Fruit fly (Drosophila melanogaster) whole organism, embryonic: ENCODE measurements around the gene CG31493.
A peak's percentile ranks its signal among the peaks of the same experiment; 100 is the strongest.

ENCODE experiments used
- Antp ChIP-seq: fragments of 200-800 bp; sonication (Bioruptor generic); optimal IDR thresholded peaks from 3 replicates; lab custom pipeline; 2016; ENCODE audit warnings: missing biosample characterization, missing genetic modification characterization
- BEAF-32 ChIP-seq: fragments of 200-800 bp; sonication (Bioruptor generic); optimal IDR thresholded peaks from 3 replicates; lab custom pipeline; 2017; ENCODE audit warnings: missing biosample characterization, missing genetic modification characterization, mild to moderate bottlenecking, moderate library complexity, missing genetic modification reagents
- CG10209 ChIP-seq: fragments of 200-800 bp; sonication (Bioruptor generic); optimal IDR thresholded peaks from 3 replicates; lab custom pipeline; 2017; ENCODE audit warnings: missing biosample characterization, mild to moderate bottlenecking, missing genetic modification characterization, missing genetic modification reagents
- CG10274 ChIP-seq: fragments of 200-800 bp; sonication (Bioruptor generic); optimal IDR thresholded peaks from 3 replicates; lab custom pipeline; 2017; ENCODE audit warnings: missing biosample characterization, mild to moderate bottlenecking, missing genetic modification characterization
- CG12299 ChIP-seq: fragments of 200-800 bp; sonication (Bioruptor generic); optimal IDR thresholded peaks from 2 replicates; lab custom pipeline; 2018; ENCODE audit warnings: missing biosample characterization, mild to moderate bottlenecking, missing genetic modification characterization
- CG12659 ChIP-seq: fragments of 200-800 bp; sonication (Bioruptor generic); optimal IDR thresholded peaks from 3 replicates; lab custom pipeline; 2017; ENCODE audit warnings: mild to moderate bottlenecking, missing biosample characterization, missing genetic modification reagents, missing genetic modification characterization
- CG12769 ChIP-seq: fragments of 200-800 bp; sonication (Bioruptor generic); optimal IDR thresholded peaks from 2 replicates; lab custom pipeline; 2019; ENCODE audit warnings: missing biosample characterization, mild to moderate bottlenecking, missing genetic modification characterization, moderate library complexity
- CG13424 ChIP-seq: fragments of 200-800 bp; sonication (Bioruptor generic); optimal IDR thresholded peaks from 2 replicates; lab custom pipeline; 2019; ENCODE audit warnings: missing biosample characterization, mild to moderate bottlenecking, missing genetic modification characterization, moderate library complexity
- CG15696 ChIP-seq: fragments of 200-800 bp; sonication (Bioruptor generic); optimal IDR thresholded peaks from 2 replicates; lab custom pipeline; 2019; ENCODE audit warnings: missing biosample characterization, mild to moderate bottlenecking, missing genetic modification characterization, moderate library complexity
- CG17568 ChIP-seq: fragments of 200-800 bp; sonication (Bioruptor generic); optimal IDR thresholded peaks from 2 replicates; lab custom pipeline; 2018; ENCODE audit warnings: missing biosample characterization, mild to moderate bottlenecking, missing genetic modification characterization, moderate library complexity
- CG18619 ChIP-seq: fragments of 200-800 bp; sonication (Bioruptor generic); optimal IDR thresholded peaks from 3 replicates; lab custom pipeline; 2017; ENCODE audit warnings: missing biosample characterization, mild to moderate bottlenecking, missing genetic modification characterization
- CG2712 ChIP-seq: fragments of 200-800 bp; optimal IDR thresholded peaks from 3 replicates; lab custom pipeline; 2019; ENCODE audit warnings: missing biosample characterization, mild to moderate bottlenecking, missing genetic modification characterization, moderate library complexity
- CG30431 ChIP-seq: fragments of 200-800 bp; sonication (Bioruptor generic); optimal IDR thresholded peaks from 2 replicates; lab custom pipeline; 2017; ENCODE audit warnings: missing biosample characterization, missing genetic modification characterization
- CG3065 ChIP-seq: fragments of 200-800 bp; sonication (Bioruptor generic); optimal IDR thresholded peaks from 2 replicates; lab custom pipeline; 2016; ENCODE audit warnings: missing biosample characterization, missing genetic modification characterization
- CG31365 ChIP-seq: fragments of 200-800 bp; sonication (Bioruptor generic); optimal IDR thresholded peaks from 2 replicates; lab custom pipeline; 2018; ENCODE audit warnings: missing biosample characterization, mild to moderate bottlenecking, missing genetic modification characterization
- CG32532 ChIP-seq: fragments of 200-800 bp; sonication (Bioruptor generic); IDR thresholded peaks from 2 replicates; pipeline ENCODE4 v1.3.6; 2022; ENCODE audit warnings: missing biosample characterization, missing genetic modification characterization
- CG33213 ChIP-seq: fragments of 200-800 bp; sonication (Bioruptor generic); optimal IDR thresholded peaks from 3 replicates; lab custom pipeline; 2016; ENCODE audit warnings: missing biosample characterization, missing genetic modification characterization
- CG7372 ChIP-seq: fragments of 200-800 bp; sonication (Bioruptor generic); IDR thresholded peaks from 2 replicates; pipeline ENCODE4 v1.3.6; 2022; ENCODE audit warnings: missing biosample characterization, missing genetic modification characterization
- CG8281 ChIP-seq: fragments of 200-800 bp; sonication (Bioruptor generic); optimal IDR thresholded peaks from 2 replicates; lab custom pipeline; 2018; ENCODE audit warnings: missing biosample characterization, mild to moderate bottlenecking, missing genetic modification characterization, moderate library complexity
- CG9817 ChIP-seq: fragments of 200-800 bp; sonication (Bioruptor generic); optimal IDR thresholded peaks from 2 replicates; lab custom pipeline; 2018; ENCODE audit warnings: missing biosample characterization, mild to moderate bottlenecking, missing genetic modification characterization, moderate library complexity
- CG9876 ChIP-seq: fragments of 200-800 bp; sonication (Bioruptor generic); optimal IDR thresholded peaks from 2 replicates; lab custom pipeline; 2016; ENCODE audit warnings: missing biosample characterization, missing genetic modification characterization
- D19A ChIP-seq: fragments of 200-800 bp; optimal IDR thresholded peaks from 3 replicates; lab custom pipeline; 2019; ENCODE audit warnings: missing biosample characterization, mild to moderate bottlenecking, missing genetic modification characterization, moderate library complexity
- Ets65A ChIP-seq: fragments of 200-800 bp; sonication (Bioruptor generic); peaks from one replicate; lab custom pipeline; 2016; ENCODE audit warnings: missing biosample characterization, missing genetic modification characterization
- Fer1 ChIP-seq: fragments of 200-800 bp; sonication (Bioruptor generic); optimal IDR thresholded peaks from 2 replicates; lab custom pipeline; 2017; ENCODE audit warnings: missing biosample characterization, mild to moderate bottlenecking, missing genetic modification characterization
- GATAe ChIP-seq: fragments of 200-800 bp; sonication (Bioruptor generic); conservative IDR thresholded peaks from 2 replicates; pipeline ENCODE4 v1.3.6; 2022; ENCODE audit warnings: missing biosample characterization, missing genetic modification characterization
- Hmx ChIP-seq: fragments of 200-800 bp; sonication (Bioruptor generic); optimal IDR thresholded peaks from 2 replicates; lab custom pipeline; 2016; ENCODE audit warnings: missing biosample characterization, missing genetic modification characterization
- Max ChIP-seq: fragments of 200-800 bp; sonication (Bioruptor generic); optimal IDR thresholded peaks from 2 replicates; lab custom pipeline; 2016; ENCODE audit warnings: missing biosample characterization, mild to moderate bottlenecking, missing genetic modification characterization
- Med ChIP-seq: fragments of 200-800 bp; sonication (Bioruptor generic); peaks from one replicate; lab custom pipeline; 2016; ENCODE audit warnings: missing biosample characterization, missing genetic modification characterization, mild to moderate bottlenecking, inconsistent platforms, moderate library complexity
- NC2β ChIP-seq: fragments of 200-800 bp; sonication (Bioruptor generic); optimal IDR thresholded peaks from 2 replicates; lab custom pipeline; 2016; ENCODE audit warnings: missing biosample characterization, missing genetic modification characterization
- Nf-YB ChIP-seq: fragments of 200-800 bp; sonication (Bioruptor generic); optimal IDR thresholded peaks from 3 replicates; lab custom pipeline; 2019; ENCODE audit warnings: missing biosample characterization, mild to moderate bottlenecking, missing genetic modification characterization, moderate library complexity
- Nf-YC ChIP-seq: fragments of 200-800 bp; optimal IDR thresholded peaks from 3 replicates; lab custom pipeline; 2019; ENCODE audit warnings: missing biosample characterization, mild to moderate bottlenecking, missing genetic modification characterization, moderate library complexity
- Sin3A ChIP-seq: fragments of >200 bp; optimal IDR thresholded peaks from 2 replicates; lab custom pipeline; 2018
- Six4 ChIP-seq: fragments of 200-800 bp; sonication (Bioruptor generic); optimal IDR thresholded peaks from 2 replicates; lab custom pipeline; 2016; ENCODE audit warnings: missing biosample characterization, missing genetic modification characterization
- TFAM ChIP-seq: fragments of 200-800 bp; sonication (Bioruptor generic); optimal IDR thresholded peaks from 2 replicates; lab custom pipeline; 2017; ENCODE audit warnings: missing biosample characterization, missing genetic modification characterization, inconsistent platforms
- aop ChIP-seq: fragments of 200-800 bp; sonication (Bioruptor generic); IDR thresholded peaks from 2 replicates; pipeline ENCODE4 v1.3.6; 2022; ENCODE audit warnings: missing biosample characterization, missing genetic modification characterization
- ash1 ChIP-seq: fragments of 200-800 bp; sonication (Bioruptor generic); optimal IDR thresholded peaks from 2 replicates; lab custom pipeline; 2018; ENCODE audit warnings: missing biosample characterization, mild to moderate bottlenecking, missing genetic modification characterization
- cad ChIP-seq: fragments of >200 bp; optimal IDR thresholded peaks from 2 replicates; lab custom pipeline; 2017; ENCODE audit warnings: missing biosample characterization, missing genetic modification characterization
- fd64A ChIP-seq: fragments of 200-800 bp; sonication (Bioruptor generic); optimal IDR thresholded peaks from 3 replicates; lab custom pipeline; 2018; ENCODE audit warnings: missing biosample characterization, mild to moderate bottlenecking, missing genetic modification characterization
- h ChIP-seq: fragments of >200 bp; optimal IDR thresholded peaks from 2 replicates; lab custom pipeline; 2017
- mirr ChIP-seq: fragments of 200-800 bp; sonication (Bioruptor generic); optimal IDR thresholded peaks from 3 replicates; lab custom pipeline; 2018; ENCODE audit warnings: missing biosample characterization, mild to moderate bottlenecking, missing genetic modification characterization
- p53 ChIP-seq: fragments of 200-800 bp; sonication (Bioruptor generic); optimal IDR thresholded peaks from 2 replicates; lab custom pipeline; 2016; ENCODE audit warnings: missing biosample characterization, missing genetic modification characterization
- pum ChIP-seq: fragments of 200-800 bp; sonication (Bioruptor generic); optimal IDR thresholded peaks from 2 replicates; lab custom pipeline; 2016; ENCODE audit warnings: missing biosample characterization, missing genetic modification characterization
- sens-2 ChIP-seq: fragments of 200-800 bp; sonication (Bioruptor generic); IDR thresholded peaks from 2 replicates; pipeline ENCODE4 v1.3.6; 2022; ENCODE audit warnings: missing biosample characterization, missing genetic modification characterization
- sqz ChIP-seq: fragments of 200-800 bp; sonication (Bioruptor generic); optimal IDR thresholded peaks from 3 replicates; lab custom pipeline; 2018; ENCODE audit warnings: missing biosample characterization, mild to moderate bottlenecking, missing genetic modification characterization
- tgo ChIP-seq: fragments of 200-800 bp; sonication (Bioruptor generic); IDR thresholded peaks from 3 replicates; pipeline ENCODE4 v1.3.6; 2022; ENCODE audit warnings: missing biosample characterization, missing genetic modification characterization
- tin ChIP-seq: fragments of 200-800 bp; sonication (Bioruptor generic); optimal IDR thresholded peaks from 3 replicates; lab custom pipeline; 2016; ENCODE audit warnings: missing biosample characterization, missing genetic modification characterization
- tna ChIP-seq: fragments of 200-800 bp; sonication (Bioruptor generic); IDR thresholded peaks from 2 replicates; pipeline ENCODE4 v1.3.6; 2022; ENCODE audit warnings: missing biosample characterization, missing genetic modification characterization; ENCODE audit not compliant: partially characterized antibody
- wor ChIP-seq: fragments of 200-800 bp; sonication (Bioruptor generic); IDR thresholded peaks from 2 replicates; pipeline ENCODE4 v1.3.6; 2022; ENCODE audit warnings: missing biosample characterization, missing genetic modification characterization

CG31493 gene

dm6 chr3R:7144245-7144904, 13.0 kb downstream of the CG31493 start, which contains the start of the genes CG14610 and CG2656 (continued):
- peak; percentile 78 for TF ChIP-seq CG12659 (GFP tag; lab: Kevin White, UChicago)
- no peak for TF ChIP-seq CG8281 (tag; lab: Kevin White, UChicago)
- peak; percentile 15 for TF ChIP-seq CG31365 (tag; lab: Kevin White, UChicago)
- TF ChIP-seq Antp = peak; percentile 94
- TF ChIP-seq Med (GFP tag; lab: Kevin White, UChicago) = peak; percentile 98
- TF ChIP-seq p53 (GFP tag; lab: Kevin White, UChicago) = peak; percentile 80
- peak; percentile 99 for TF ChIP-seq Ets65A (GFP tag; lab: Kevin White, UChicago)
- peak; percentile 63; the same call in 2 of the 3 replicates for TF ChIP-seq tgo (GFP tag; lab: Robert Waterston, UW)
- no peak for TF ChIP-seq CG10274 (GFP tag; lab: Kevin White, UChicago)
- TF ChIP-seq wor (GFP tag; lab: Robert Waterston, UW) = no peak
- TF ChIP-seq CG3065 = peak; percentile 53
- TF ChIP-seq CG7372 (GFP tag; lab: Robert Waterston, UW) = no peak
- TF ChIP-seq GATAe = no peak
- peak; percentile 92 for TF ChIP-seq Fer1
- peak; percentile 19; the same call in 1 of the 2 replicates for TF ChIP-seq tna
- no peak for TF ChIP-seq sqz (GFP tag; lab: Kevin White, UChicago)
- peak; percentile 53 for TF ChIP-seq mirr (GFP tag; lab: Kevin White, UChicago)
- TF ChIP-seq CG32532 (GFP tag; lab: Robert Waterston, UW) = peak; percentile 71
- TF ChIP-seq CG9876 (GFP tag; lab: Kevin White, UChicago) = peak; percentile 68
- no peak for TF ChIP-seq Nf-YB
- peak; percentile 91 for TF ChIP-seq tin (GFP tag; lab: Kevin White, UChicago)
- peak; percentile 26 for TF ChIP-seq D19A (tag; lab: Kevin White, UChicago)
- TF ChIP-seq CG13424 (tag; lab: Kevin White, UChicago) = peak; percentile 53
- peak; percentile 40 for TF ChIP-seq CG15696 (tag; lab: Kevin White, UChicago)
- TF ChIP-seq Hmx (GFP tag; lab: Kevin White, UChicago) = no peak
- TF ChIP-seq Nf-YC (tag; lab: Kevin White, UChicago) = peak; percentile 28
- TF ChIP-seq TFAM (GFP tag; lab: Kevin White, UChicago) = no peak
- TF ChIP-seq BEAF-32 (GFP tag; lab: Kevin White, UChicago) = peak; percentile 67
- TF ChIP-seq CG10209 (GFP tag; lab: Kevin White, UChicago) = peak; percentile 60
- peak; percentile 82 for TF ChIP-seq NC2β (GFP tag; lab: Kevin White, UChicago)
- TF ChIP-seq pum (GFP tag; lab: Kevin White, UChicago) = peak; percentile 88
- TF ChIP-seq CG12299 (tag; lab: Kevin White, UChicago) = peak; percentile 38
- TF ChIP-seq aop (GFP tag; lab: Robert Waterston, UW) = no peak
- TF ChIP-seq ash1 (GFP tag; lab: Kevin White, UChicago) = peak; percentile 31
- peak; percentile 68 for TF ChIP-seq CG2712 (tag; lab: Kevin White, UChicago)
- peak; percentile 78 for TF ChIP-seq Six4 (GFP tag; lab: Kevin White, UChicago)
- peak; percentile 82 for TF ChIP-seq CG33213 (GFP tag; lab: Kevin White, UChicago)
- TF ChIP-seq Max = peak; percentile 75
- TF ChIP-seq cad (GFP tag; lab: Kevin White, UChicago) = no peak
- peak; percentile 42 for TF ChIP-seq CG18619 (GFP tag; lab: Kevin White, UChicago)
- no peak for TF ChIP-seq h (lab: Kevin White, UChicago)
- no peak for TF ChIP-seq CG17568
- no peak for TF ChIP-seq fd64A (GFP tag; lab: Kevin White, UChicago)
- TF ChIP-seq CG30431 (GFP tag; lab: Kevin White, UChicago) = peak; percentile 43
- TF ChIP-seq sens-2 (GFP tag; lab: Robert Waterston, UW) = no peak
- no peak for TF ChIP-seq CG12769
- peak; percentile 53 for TF ChIP-seq CG9817 (tag; lab: Kevin White, UChicago)
- peak; percentile 30 for TF ChIP-seq Sin3A (lab: Kevin White, UChicago)
- TF ChIP-seq, all 482 proteins: peak for 322
